Worm (Caenorhabditis elegans) whole organism, young adult: ENCODE measurements around the gene bath-3.

Experiments
- ZK185.1 ChIP-seq: sonication (generic microtip); optimal IDR thresholded peaks from 2 replicates; lab custom pipeline; 2016; ENCODE audit warnings: mild to moderate bottlenecking, missing genetic modification characterization, missing compliant biosample characterization; ENCODE audit not compliant: poor library complexity, severe bottlenecking
- ama-1 ChIP-seq, 3 experiments: fragments of 150-350 bp in 1 of 3; sonication (generic microtip) in 2 of 3; optimal IDR thresholded peaks; 2 replicates each; lab custom pipeline; 2014 to 2018; ENCODE audit warnings: missing biosample characterization in 2 of 3, missing genetic modification characterization in 2 of 3, missing genetic modification reagents in 2 of 3
- ccch-3 ChIP-seq: fragments of 200-800 bp; sonication (Bioruptor generic); optimal IDR thresholded peaks from 2 replicates; lab custom pipeline; 2018; ENCODE audit warnings: mild to moderate bottlenecking, missing genetic modification characterization, missing compliant biosample characterization
- snpc-1.3 ChIP-seq: sonication (generic microtip); optimal IDR thresholded peaks from 2 replicates; lab custom pipeline; 2017; ENCODE audit warnings: missing genetic modification characterization, mild to moderate bottlenecking, missing compliant biosample characterization, antibody characterized with exemption, moderate library complexity, missing genotype, missing genetic modification reagents; ENCODE audit not compliant: insufficient read depth
- snpc-4 ChIP-seq, 5 experiments: fragments of 150-350 bp in 1 of 5; sonication (generic microtip) in 4 of 5; optimal IDR thresholded peaks; 2 replicates each; lab custom pipeline; 2014 to 2018; ENCODE audit warnings: missing genetic modification characterization in 5 of 5, missing biosample characterization in 3 of 5, antibody characterized with exemption in 2 of 5, mild to moderate bottlenecking in 2 of 5, missing compliant biosample characterization in 2 of 5, missing genotype in 2 of 5, moderate library complexity in 2 of 5, missing genetic modification reagents in 1 of 5
- unc-62 ChIP-seq: fragments of 150-350 bp; optimal IDR thresholded peaks from 2 replicates; lab custom pipeline; 2014; ENCODE audit warnings: missing biosample characterization, missing genetic modification reagents, missing genetic modification characterization
- ztf-18 ChIP-seq: sonication (generic microtip); optimal IDR thresholded peaks from 2 replicates; lab custom pipeline; 2016; ENCODE audit warnings: missing genotype, mild to moderate bottlenecking, missing genetic modification characterization, missing compliant biosample characterization

- TF ChIP-seq ztf-18 (tag; lab: Kevin White, UChicago), result no peak
- TF ChIP-seq snpc-4 (GFP tag; optimal IDR thresholded peaks at IDR 0.05; lab: Kevin White, UChicago), result no peak
- no peak for TF ChIP-seq snpc-4 (tag; optimal IDR thresholded peaks at IDR 0.05; lab: Kevin White, UChicago)
- no peak for TF ChIP-seq ccch-3 (GFP tag; lab: Kevin White, UChicago)
- no peak for TF ChIP-seq snpc-1.3
- no peak for TF ChIP-seq unc-62 (GFP tag; lab: Kevin White, UChicago)
- no peak for TF ChIP-seq ZK185.1 (tag; lab: Kevin White, UChicago)
- TF ChIP-seq ama-1 (optimal IDR thresholded peaks at IDR 0.05; lab: Kevin White, UChicago), result no peak
- TF ChIP-seq ama-1 (GFP tag; optimal IDR thresholded peaks at IDR 0.05; lab: Kevin White, UChicago), result no peak
Measured at ce11 chrII:2076467-2076866, 46.2 kb upstream of the bath-3 start.
